Worm (Caenorhabditis elegans) whole organism, late embryonic: Measurements from ENCODE around the gene pqn-37.

Experiments
- C08G9.2 ChIP-seq: sonication (generic microtip); optimal IDR thresholded peaks from 2 replicates; lab custom pipeline; 2016; ENCODE audit warnings: mild to moderate bottlenecking, missing genetic modification characterization, moderate library complexity, missing compliant biosample characterization
- C38D4.7 ChIP-seq: fragments of 200-800 bp; sonication (Bioruptor generic); optimal IDR thresholded peaks from 2 replicates; lab custom pipeline; 2018; ENCODE audit warnings: mild to moderate bottlenecking, missing genetic modification characterization, moderate library complexity, missing compliant biosample characterization
- F13H6.1 ChIP-seq: sonication (generic microtip); optimal IDR thresholded peaks from 2 replicates; lab custom pipeline; 2016; ENCODE audit warnings: missing genetic modification characterization, missing compliant biosample characterization
- K02D7.2 ChIP-seq: sonication (generic microtip); optimal IDR thresholded peaks from 2 replicates; lab custom pipeline; 2017; ENCODE audit warnings: mild to moderate bottlenecking, missing genetic modification characterization, missing compliant biosample characterization
- K09A11.1 ChIP-seq: sonication (generic microtip); optimal IDR thresholded peaks from 2 replicates; lab custom pipeline; 2017; ENCODE audit warnings: antibody characterized with exemption, mild to moderate bottlenecking, missing genetic modification characterization, missing compliant biosample characterization; ENCODE audit not compliant: insufficient read depth
- T23F11.4 ChIP-seq: fragments of 200-800 bp; sonication (Bioruptor generic); optimal IDR thresholded peaks from 2 replicates; lab custom pipeline; 2018; ENCODE audit warnings: mild to moderate bottlenecking, missing genetic modification characterization, missing compliant biosample characterization
- Y22D7AL.16 ChIP-seq: sonication (generic microtip); optimal IDR thresholded peaks from 2 replicates; lab custom pipeline; 2016; ENCODE audit warnings: missing genetic modification characterization, missing compliant biosample characterization
- ceh-14 ChIP-seq: sonication (generic microtip); optimal IDR thresholded peaks from 2 replicates; lab custom pipeline; 2016; ENCODE audit warnings: missing genotype, missing genetic modification characterization, missing compliant biosample characterization
- ceh-19 ChIP-seq: fragments of 200-800 bp; sonication (Bioruptor generic); optimal IDR thresholded peaks from 2 replicates; lab custom pipeline; 2018; ENCODE audit warnings: mild to moderate bottlenecking, missing genetic modification characterization, missing compliant biosample characterization
- ceh-2 ChIP-seq: sonication (generic microtip); optimal IDR thresholded peaks from 2 replicates; lab custom pipeline; 2016; ENCODE audit warnings: missing genotype, missing genetic modification characterization, missing compliant biosample characterization
- ceh-24 ChIP-seq: sonication (generic microtip); optimal IDR thresholded peaks from 2 replicates; lab custom pipeline; 2016; ENCODE audit warnings: mild to moderate bottlenecking, missing genetic modification characterization, missing compliant biosample characterization
- ceh-30 ChIP-seq: fragments of 150-350 bp; optimal IDR thresholded peaks from 2 replicates; lab custom pipeline; 2014; ENCODE audit warnings: missing biosample characterization, missing genetic modification characterization
- ceh-48 ChIP-seq: sonication (generic microtip); optimal IDR thresholded peaks from 2 replicates; lab custom pipeline; 2016; ENCODE audit warnings: missing genetic modification characterization, inconsistent platforms, missing compliant biosample characterization
- ceh-6 ChIP-seq: fragments of 200-800 bp; sonication (Bioruptor generic); optimal IDR thresholded peaks from 2 replicates; lab custom pipeline; 2018; ENCODE audit warnings: mild to moderate bottlenecking, missing genetic modification characterization, missing compliant biosample characterization
- che-1 ChIP-seq: sonication (generic microtip); optimal IDR thresholded peaks from 2 replicates; lab custom pipeline; 2016; ENCODE audit warnings: mild to moderate bottlenecking, missing genetic modification characterization, missing compliant biosample characterization
- dve-1 ChIP-seq: sonication (generic microtip); optimal IDR thresholded peaks from 2 replicates; lab custom pipeline; 2017; ENCODE audit warnings: antibody characterized with exemption, mild to moderate bottlenecking, missing genetic modification characterization, missing compliant biosample characterization
- elt-2 ChIP-seq: sonication (generic microtip); optimal IDR thresholded peaks from 2 replicates; lab custom pipeline; 2016; ENCODE audit warnings: missing genetic modification reagents, missing genetic modification characterization, missing compliant biosample characterization
- eyg-1 ChIP-seq: sonication (generic microtip); optimal IDR thresholded peaks from 2 replicates; lab custom pipeline; 2016; ENCODE audit warnings: missing genotype, missing genetic modification characterization, missing compliant biosample characterization
- fkh-10 ChIP-seq: fragments of 150-350 bp; optimal IDR thresholded peaks from 2 replicates; lab custom pipeline; 2014; ENCODE audit warnings: missing biosample characterization, missing genetic modification reagents, missing genetic modification characterization
- fkh-6 ChIP-seq: sonication (generic microtip); optimal IDR thresholded peaks from 2 replicates; lab custom pipeline; 2016; ENCODE audit warnings: missing genetic modification characterization, missing compliant biosample characterization
- gmeb-2 ChIP-seq: sonication (generic microtip); optimal IDR thresholded peaks from 2 replicates; lab custom pipeline; 2016; ENCODE audit warnings: missing genetic modification characterization, inconsistent platforms, missing compliant biosample characterization
- hlh-13 ChIP-seq: fragments of 200-800 bp; sonication (Bioruptor generic); optimal IDR thresholded peaks from 2 replicates; lab custom pipeline; 2018; ENCODE audit warnings: mild to moderate bottlenecking, missing genetic modification characterization, missing compliant biosample characterization
- hlh-15 ChIP-seq: sonication (generic microtip); optimal IDR thresholded peaks from 2 replicates; lab custom pipeline; 2016; ENCODE audit warnings: missing genetic modification characterization, missing compliant biosample characterization
- hlh-8 ChIP-seq: sonication (generic microtip); optimal IDR thresholded peaks from 2 replicates; lab custom pipeline; 2016; ENCODE audit warnings: missing genotype, missing genetic modification characterization, missing compliant biosample characterization
- lim-6 ChIP-seq: sonication (generic microtip); optimal IDR thresholded peaks from 2 replicates; lab custom pipeline; 2016; ENCODE audit warnings: missing genetic modification characterization, missing compliant biosample characterization
- lin-11 ChIP-seq: fragments of 200-800 bp; sonication (Bioruptor generic); optimal IDR thresholded peaks from 2 replicates; lab custom pipeline; 2018; ENCODE audit warnings: mild to moderate bottlenecking, missing genetic modification characterization, missing compliant biosample characterization
- nfya-1 ChIP-seq: sonication (generic microtip); optimal IDR thresholded peaks from 2 replicates; lab custom pipeline; 2017; ENCODE audit warnings: missing genetic modification characterization, mild to moderate bottlenecking, missing compliant biosample characterization, antibody characterized with exemption, moderate library complexity
- nhr-11 ChIP-seq: fragments of 150-350 bp; optimal IDR thresholded peaks from 2 replicates; lab custom pipeline; 2014; ENCODE audit warnings: missing biosample characterization, missing genetic modification characterization
- npax-4 ChIP-seq: sonication (generic microtip); optimal IDR thresholded peaks from 2 replicates; lab custom pipeline; 2016; ENCODE audit warnings: missing genetic modification characterization, missing compliant biosample characterization
- odd-2 ChIP-seq: sonication (generic microtip); optimal IDR thresholded peaks from 2 replicates; lab custom pipeline; 2017; ENCODE audit warnings: antibody characterized with exemption, mild to moderate bottlenecking, missing genetic modification characterization, missing compliant biosample characterization
- pag-3 ChIP-seq: sonication (generic microtip); optimal IDR thresholded peaks from 2 replicates; lab custom pipeline; 2016; ENCODE audit warnings: missing compliant biosample characterization, missing genetic modification characterization, borderline replicate concordance
- pha-2 ChIP-seq: sonication (generic microtip); optimal IDR thresholded peaks from 2 replicates; lab custom pipeline; 2017; ENCODE audit warnings: mild to moderate bottlenecking, missing genetic modification characterization, missing compliant biosample characterization
- pqm-1 ChIP-seq: sonication (generic microtip); optimal IDR thresholded peaks from 2 replicates; lab custom pipeline; 2016; ENCODE audit warnings: missing genetic modification characterization, missing compliant biosample characterization
- pros-1 ChIP-seq: fragments of 150-350 bp; optimal IDR thresholded peaks from 2 replicates; lab custom pipeline; 2014; ENCODE audit warnings: missing biosample characterization, missing genetic modification reagents, missing genetic modification characterization
- rnt-1 ChIP-seq: sonication (generic microtip); optimal IDR thresholded peaks from 2 replicates; lab custom pipeline; 2016; ENCODE audit warnings: missing genetic modification characterization, missing compliant biosample characterization
- sdc-2 ChIP-seq: sonication (generic microtip); optimal IDR thresholded peaks from 2 replicates; lab custom pipeline; 2016; ENCODE audit warnings: missing genotype, missing genetic modification characterization, missing compliant biosample characterization
- sox-4 ChIP-seq: sonication (generic microtip); optimal IDR thresholded peaks from 2 replicates; lab custom pipeline; 2017; ENCODE audit warnings: mild to moderate bottlenecking, missing genetic modification characterization, inconsistent platforms, missing compliant biosample characterization
- ttx-3 ChIP-seq: sonication (generic microtip); optimal IDR thresholded peaks from 2 replicates; lab custom pipeline; 2016; ENCODE audit warnings: missing genetic modification reagents, missing genetic modification characterization, missing compliant biosample characterization
- unc-55 ChIP-seq: sonication (generic microtip); optimal IDR thresholded peaks from 2 replicates; lab custom pipeline; 2017; ENCODE audit warnings: missing biosample characterization, missing genetic modification reagents, missing genetic modification characterization
- unc-86 ChIP-seq: sonication (generic microtip); optimal IDR thresholded peaks from 2 replicates; lab custom pipeline; 2016; ENCODE audit warnings: missing genetic modification characterization, missing compliant biosample characterization
- zip-5 ChIP-seq: sonication (generic microtip); optimal IDR thresholded peaks from 2 replicates; lab custom pipeline; 2016; ENCODE audit warnings: missing genetic modification characterization, missing compliant biosample characterization

The pqn-37 gene

ce11 chrX:3270806-3271205 is 20.5 kb upstream of the pqn-37 start, which contains the start of gene sul-1:
sul-1 (minus strand) TSS chrX:3270906.
- TF ChIP-seq unc-55 (GFP tag; lab: Kevin White, UChicago) (peak; percentile 3), nfya-1 (tag; lab: Kevin White, UChicago) (no peak), fkh-6 (tag; lab: Kevin White, UChicago) (no peak), pros-1 (tag; lab: Kevin White, UChicago) (no peak)
- TF ChIP-seq, all 69 proteins: peak for 1

- TF ChIP-seq hlh-8 (tag; lab: Kevin White, UChicago): no peak
- no peak for TF ChIP-seq ceh-24
- TF ChIP-seq lim-6: no peak
- TF ChIP-seq zip-5 (tag; lab: Kevin White, UChicago): no peak
- TF ChIP-seq che-1 (tag; lab: Kevin White, UChicago): no peak
- no peak for TF ChIP-seq eyg-1
- TF ChIP-seq pag-3: no peak
Measured at ce11 chrX:3262600-3262999, 12.3 kb upstream of the pqn-37 start, which contains the start of gene fbxb-71. fbxb-71 (plus strand) TSS chrX:3262900.

ce11 chrX:3260509-3260908 is 10.2 kb upstream of the pqn-37 start, which contains the start of gene lbp-2:
lbp-2 (plus strand) TSS chrX:3260610.
- no peak for TF ChIP-seq rnt-1
- no peak for TF ChIP-seq pqm-1 (tag; lab: Kevin White, UChicago)
- TF ChIP-seq sox-4: no peak
- no peak for TF ChIP-seq lin-11 (tag; lab: Kevin White, UChicago)
- TF ChIP-seq zip-5 (tag; lab: Kevin White, UChicago): no peak
- no peak for TF ChIP-seq ceh-24
- no peak for TF ChIP-seq pha-2 (tag; lab: Kevin White, UChicago)

- TF ChIP-seq lim-6 (no peak), npax-4 (tag; lab: Kevin White, UChicago) (no peak), K09A11.1 (tag; lab: Kevin White, UChicago) (no peak), F13H6.1 (tag; lab: Kevin White, UChicago) (no peak), ttx-3 (no peak), unc-86 (tag; lab: Kevin White, UChicago) (no peak), odd-2 (tag; lab: Kevin White, UChicago) (no peak), nfya-1 (tag; lab: Kevin White, UChicago) (no peak), elt-2 (tag; lab: Kevin White, UChicago) (no peak), C08G9.2 (no peak), T23F11.4 (GFP tag; lab: Kevin White, UChicago) (no peak), sdc-2 (tag; lab: Kevin White, UChicago) (no peak), unc-55 (GFP tag; lab: Kevin White, UChicago) (no peak), hlh-8 (tag; lab: Kevin White, UChicago) (no peak), pqm-1 (tag; lab: Kevin White, UChicago) (no peak), nhr-11 (no peak), ceh-30 (tag; lab: Kevin White, UChicago) (no peak), C38D4.7 (GFP tag; lab: Kevin White, UChicago) (no peak)
Measured at ce11 chrX:3258842-3259241, 8.5 kb upstream of the pqn-37 start, which contains the start of gene lbp-1. lbp-1 (plus strand) TSS chrX:3259142.

- TF ChIP-seq npax-4 (tag; lab: Kevin White, UChicago): no peak
- no peak for TF ChIP-seq fkh-10 (GFP tag; lab: Kevin White, UChicago)
- TF ChIP-seq hlh-13 (GFP tag; lab: Kevin White, UChicago): no peak
- TF ChIP-seq ceh-48: no peak
- no peak for TF ChIP-seq ceh-30 (tag; lab: Kevin White, UChicago)
- peak; percentile 97 for TF ChIP-seq elt-2 (tag; lab: Kevin White, UChicago)
- TF ChIP-seq pqm-1 (tag; lab: Kevin White, UChicago): peak; percentile 39
- TF ChIP-seq rnt-1: no peak
- TF ChIP-seq gmeb-2: no peak
- no peak for TF ChIP-seq ceh-6
- no peak for TF ChIP-seq ceh-19 (GFP tag; lab: Kevin White, UChicago)
- no peak for TF ChIP-seq Y22D7AL.16 (tag; lab: Kevin White, UChicago)
- no peak for TF ChIP-seq K02D7.2 (tag; lab: Kevin White, UChicago)
- no peak for TF ChIP-seq dve-1
- TF ChIP-seq hlh-15: no peak
- TF ChIP-seq ceh-14 (tag; lab: Kevin White, UChicago): no peak
- TF ChIP-seq unc-55 (GFP tag; lab: Kevin White, UChicago): peak; percentile 53
- TF ChIP-seq sox-4: no peak
- no peak for TF ChIP-seq nhr-11
- TF ChIP-seq pha-2 (tag; lab: Kevin White, UChicago): no peak
- no peak for TF ChIP-seq ceh-2 (tag; lab: Kevin White, UChicago)
- TF ChIP-seq, all 69 proteins: peak for 3
Measured at ce11 chrX:3256784-3257493, 6.6 kb upstream of the pqn-37 start, which contains the start of gene lbp-3. lbp-3 (plus strand) TSS chrX:3257372.
